Worm (Caenorhabditis elegans): ENCODE results near the gene F01D5.10.

DNA sequence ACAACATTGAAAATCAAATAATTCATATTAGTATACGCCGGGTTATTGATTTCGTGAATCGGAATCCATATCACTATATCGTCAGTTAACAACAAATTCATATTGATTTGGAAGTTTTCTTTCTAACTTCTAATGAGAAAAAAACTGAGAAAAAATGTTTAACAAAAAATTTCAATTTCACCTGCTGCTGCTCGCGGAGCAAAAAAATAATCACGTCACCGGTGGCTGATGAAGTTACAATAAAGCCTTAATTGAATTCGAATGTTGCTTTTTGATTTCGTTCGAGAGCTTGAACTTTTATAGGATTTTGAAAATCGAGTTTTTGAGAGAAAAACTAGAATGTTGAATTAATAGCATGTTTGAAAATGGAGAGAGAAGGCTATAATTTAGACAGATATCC lies 52.2 kb downstream of the F01D5.10 start, which contains the start of gene sre-43:
- TF ChIP-seq mdl-1 (tag; optimal IDR thresholded peaks at IDR 0.05) (no peak), dve-1 (tag; optimal IDR thresholded peaks at IDR 0.05; ENCODE audit: insufficient read depth) (no peak), vab-7 (GFP tag; IDR thresholded peaks at IDR 0.05) (no peak), hlh-30 (tag; optimal IDR thresholded peaks at IDR 0.05; ENCODE audit: insufficient read depth) (no peak), unc-39 (tag; optimal IDR thresholded peaks at IDR 0.05) (no peak), F49E8.2 (tag; optimal IDR thresholded peaks at IDR 0.05; ENCODE audit: borderline replicate concordance) (no peak), lin-15B (tag; optimal IDR thresholded peaks at IDR 0.05) (no peak), nhr-76 (tag; optimal IDR thresholded peaks at IDR 0.05) (no peak)
